Fruit fly (Drosophila melanogaster) whole organism, larva: ENCODE measurements around the gene Msr-110.

Experiments used
- noc ChIP-seq: fragments of 200-800 bp; sonication (Bioruptor generic); optimal IDR thresholded peaks from 3 replicates; lab custom pipeline; 2019; ENCODE audit warnings: missing biosample characterization, mild to moderate bottlenecking, missing genetic modification characterization, moderate library complexity

Gene Msr-110

dm6 chr3L:5577250-5578138, at the start of gene Msr-110:
Msr-110 (minus strand) TSS chr3L:5577348.
- peak; percentile 92 for TF ChIP-seq noc

DNA sequence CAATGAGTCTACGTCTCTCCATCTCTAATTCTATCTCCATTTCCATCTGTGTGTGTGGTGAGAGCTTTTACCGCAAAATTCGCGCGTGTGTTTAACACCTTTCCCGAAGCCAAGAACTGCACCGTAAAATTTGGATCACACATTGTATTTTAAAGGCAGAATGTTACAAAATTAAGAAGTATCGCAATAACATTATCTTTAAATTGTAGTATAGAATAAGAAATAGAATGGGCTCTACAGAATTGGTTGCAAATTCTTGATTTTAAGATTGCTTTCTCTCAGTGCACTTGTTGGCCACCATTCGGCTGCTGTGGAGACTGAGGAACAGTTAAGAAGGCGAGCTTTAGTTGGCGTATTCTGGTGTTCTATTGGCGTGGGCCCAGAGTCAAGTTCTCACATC, 49.3 kb upstream of the Msr-110 start:
- peak; percentile 28 for TF ChIP-seq noc

DNA sequence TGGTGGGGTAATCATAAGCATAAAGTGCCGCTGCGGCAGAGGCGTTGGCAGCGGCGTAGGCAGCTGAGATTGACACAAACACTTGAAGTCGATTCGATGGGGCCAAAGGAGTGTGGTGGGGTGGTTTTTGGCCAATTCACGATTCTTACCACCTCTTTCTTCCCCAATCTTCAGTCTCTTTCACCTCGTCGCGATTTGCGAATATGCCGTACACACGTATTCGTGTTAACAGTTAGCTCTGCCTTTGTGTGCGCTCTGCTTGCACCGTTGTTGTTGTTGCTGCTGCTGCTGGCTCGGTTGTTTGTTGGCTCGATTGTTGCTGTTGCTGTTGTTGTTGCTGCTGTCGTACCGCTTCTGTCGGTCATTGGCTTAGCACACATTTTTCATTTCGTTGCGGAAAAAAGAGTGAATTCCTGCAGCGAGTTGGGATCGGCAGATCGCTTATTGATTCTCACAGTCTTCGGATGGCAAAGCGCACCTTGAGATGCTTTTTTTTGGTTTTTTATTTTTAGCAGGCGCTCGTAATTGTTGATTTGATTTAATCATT, 48.0 kb upstream of the Msr-110 start:
- no peak for TF ChIP-seq noc

DNA sequence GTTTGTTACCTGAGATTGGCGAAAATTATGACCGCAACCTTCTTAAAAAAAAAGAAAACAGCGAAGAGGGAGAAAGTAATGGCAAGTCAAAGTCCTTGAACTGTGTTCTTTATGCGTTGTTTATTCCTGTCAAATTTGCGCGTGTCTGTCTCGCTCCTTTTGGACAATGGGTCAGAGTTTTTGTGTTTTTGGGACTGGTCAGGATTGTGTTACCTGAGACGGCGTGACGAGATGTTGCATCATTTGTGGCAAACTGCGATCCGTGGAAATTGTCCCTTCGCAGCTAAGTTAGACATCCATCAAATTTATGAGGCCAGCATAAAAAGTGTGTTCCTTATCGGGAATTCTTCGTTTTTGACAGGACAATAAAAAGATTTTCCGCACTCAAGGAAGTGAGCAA, 46.1 kb upstream of the Msr-110 start:
- TF ChIP-seq noc: no peak

DNA sequence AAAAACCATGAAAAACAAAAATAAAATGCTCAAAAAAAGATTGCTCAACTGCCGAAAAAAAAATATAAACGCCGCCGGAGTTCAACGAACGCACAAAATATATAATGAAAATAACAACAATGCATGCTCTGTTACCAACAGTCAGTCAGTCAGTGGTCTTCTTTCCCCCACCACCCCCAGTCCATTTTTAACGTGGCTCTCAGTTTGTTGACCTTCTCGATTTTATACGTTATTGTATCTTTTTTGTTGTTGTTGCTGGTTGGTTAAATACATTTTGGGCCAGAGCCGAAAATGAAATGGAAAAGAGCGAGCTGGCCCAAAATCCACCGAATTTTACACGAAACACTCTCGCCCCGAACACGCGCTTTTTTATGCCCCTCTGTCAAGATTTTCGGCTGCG, 44.8 kb upstream of the Msr-110 start:
- TF ChIP-seq noc: no peak

- no peak for TF ChIP-seq noc
Observed at dm6 chr3L:5621506-5621905, 44.4 kb upstream of the Msr-110 start.

- TF ChIP-seq noc: no peak
Observed at dm6 chr3L:5618697-5619096, 41.5 kb upstream of the Msr-110 start.

DNA sequence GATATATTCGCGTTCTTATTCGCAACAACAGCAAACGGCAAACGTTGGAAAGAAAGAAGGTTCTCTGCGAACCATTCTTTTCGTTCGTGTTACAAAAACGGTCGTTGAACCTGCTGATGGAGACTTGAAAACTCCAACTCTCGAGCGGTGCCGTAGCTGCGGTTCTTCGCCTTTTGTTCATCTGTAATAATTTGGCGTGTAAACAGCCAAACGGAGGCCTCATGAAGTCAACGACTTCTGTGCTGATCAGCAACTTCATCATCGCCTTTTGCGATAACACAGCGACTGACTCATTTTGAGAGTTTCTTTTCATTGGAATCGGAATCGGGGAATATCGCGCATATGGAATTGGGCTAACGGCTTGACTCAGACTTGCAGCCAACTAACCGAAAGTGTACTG, 40.2 kb upstream of the Msr-110 start:
- no peak for TF ChIP-seq noc

DNA sequence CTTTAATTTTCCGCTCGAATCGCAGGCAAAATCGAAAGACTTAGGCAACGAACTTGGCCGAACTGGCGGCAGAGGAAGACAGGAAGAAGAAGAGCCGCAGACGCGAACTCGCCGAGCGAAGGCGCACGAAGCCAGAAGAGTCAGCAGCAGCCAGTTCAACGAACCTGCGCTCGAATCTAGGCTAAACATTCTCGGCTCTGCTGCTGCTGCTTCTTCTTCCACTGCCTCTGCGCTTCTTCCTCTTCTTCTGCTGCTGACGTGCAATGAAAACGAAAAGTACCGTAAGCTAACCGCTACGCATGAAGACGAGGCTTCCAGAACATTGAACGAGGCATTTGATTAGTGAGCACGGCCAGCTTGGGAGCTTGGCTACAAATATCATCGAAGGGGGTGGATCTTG, 39.3 kb upstream of the Msr-110 start:
- no peak for TF ChIP-seq noc

- no peak for TF ChIP-seq noc
Observed at dm6 chr3L:5615744-5616143, 38.6 kb upstream of the Msr-110 start.

dm6 chr3L:5611732-5612250, 34.6 kb upstream of the Msr-110 start:
- peak; percentile 76 for TF ChIP-seq noc

DNA sequence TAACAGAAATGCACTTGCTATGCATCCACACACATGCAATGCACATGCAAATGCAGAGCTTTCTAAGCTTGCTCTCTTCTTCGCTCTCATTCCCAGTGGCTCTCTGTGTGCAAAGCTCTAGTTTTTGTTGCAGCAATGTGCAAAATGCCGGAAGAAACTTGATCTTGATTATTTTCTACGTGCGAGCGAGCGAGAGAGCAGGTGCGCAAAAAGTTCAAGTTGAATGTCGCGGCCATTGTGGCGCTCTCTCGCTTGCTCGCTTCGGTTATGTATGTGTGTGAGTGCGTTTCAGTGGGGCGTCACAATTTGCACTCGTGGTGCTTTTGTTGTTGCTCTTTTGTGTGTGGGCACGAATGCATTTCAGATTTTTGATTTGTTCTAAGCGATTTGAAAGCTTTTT, 33.4 kb upstream of the Msr-110 start:
- TF ChIP-seq noc: no peak

dm6 chr3L:5609493-5609892, 32.3 kb upstream of the Msr-110 start:
- no peak for TF ChIP-seq noc

DNA sequence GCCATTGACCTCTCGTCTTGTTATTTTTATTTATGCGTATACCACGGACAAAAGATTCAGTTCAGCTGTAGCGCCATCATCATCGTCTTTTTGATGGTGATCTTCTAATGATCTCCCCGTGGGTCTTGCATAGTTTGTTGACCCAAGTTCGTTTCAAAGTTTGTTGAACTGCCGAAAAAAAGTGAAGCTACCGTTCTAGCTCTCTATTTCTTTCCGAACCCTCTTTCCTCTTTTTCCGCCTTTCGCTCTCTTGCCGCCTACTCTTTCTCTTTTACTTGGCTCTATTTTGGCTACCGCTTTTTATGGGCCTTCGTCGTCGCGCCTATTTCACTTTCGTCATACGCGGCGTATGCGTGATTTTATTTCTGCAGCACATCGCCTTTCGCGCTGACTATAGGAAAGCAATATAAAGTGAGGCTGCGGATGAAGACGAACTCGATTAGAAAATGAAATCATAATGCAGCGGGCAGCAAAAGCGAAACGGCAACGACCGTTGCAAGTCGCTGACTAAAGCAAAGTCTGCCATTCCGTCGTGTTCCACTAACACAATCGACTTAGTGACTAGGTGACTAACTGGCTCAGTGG, 31.7 kb upstream of the Msr-110 start:
- TF ChIP-seq noc: no peak

dm6 chr3L:5608128-5608527, 31.0 kb upstream of the Msr-110 start, which contains the start of gene Eaf6:
Eaf6 (minus strand) TSS chr3L:5608300.
- no peak for TF ChIP-seq noc

DNA sequence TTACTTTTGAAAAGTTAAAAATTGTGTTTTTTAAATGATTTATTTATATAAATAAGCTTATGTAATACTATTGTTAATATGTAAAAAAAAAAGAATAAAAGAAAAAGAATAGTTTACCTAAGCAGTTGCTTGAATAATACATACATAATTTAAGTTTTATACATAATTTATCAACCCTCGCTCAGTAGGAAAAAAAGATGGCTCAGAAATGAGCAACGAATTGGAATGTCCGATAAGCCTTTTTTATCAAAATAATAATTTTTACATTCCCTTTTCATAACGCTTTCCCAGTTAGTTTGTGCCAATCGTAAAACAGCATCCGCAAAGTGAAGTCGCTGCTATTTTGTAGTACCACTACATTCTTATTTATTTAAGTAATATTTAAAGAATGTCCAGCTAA, 27.3 kb upstream of the Msr-110 start, which contains the start of gene mthl2:
Gene mthl2 (plus strand): TSS at position 301 of the 400 bp plus-strand sequence.
- TF ChIP-seq noc: no peak

- no peak for TF ChIP-seq noc
Observed at dm6 chr3L:5603860-5604415, 26.8 kb upstream of the Msr-110 start, which contains the start of gene TM9SF3. TM9SF3 (minus strand) TSS chr3L:5603979.
